Fruit fly (Drosophila melanogaster): ENCODE data around the gene loqs.

The loqs gene

DNA sequence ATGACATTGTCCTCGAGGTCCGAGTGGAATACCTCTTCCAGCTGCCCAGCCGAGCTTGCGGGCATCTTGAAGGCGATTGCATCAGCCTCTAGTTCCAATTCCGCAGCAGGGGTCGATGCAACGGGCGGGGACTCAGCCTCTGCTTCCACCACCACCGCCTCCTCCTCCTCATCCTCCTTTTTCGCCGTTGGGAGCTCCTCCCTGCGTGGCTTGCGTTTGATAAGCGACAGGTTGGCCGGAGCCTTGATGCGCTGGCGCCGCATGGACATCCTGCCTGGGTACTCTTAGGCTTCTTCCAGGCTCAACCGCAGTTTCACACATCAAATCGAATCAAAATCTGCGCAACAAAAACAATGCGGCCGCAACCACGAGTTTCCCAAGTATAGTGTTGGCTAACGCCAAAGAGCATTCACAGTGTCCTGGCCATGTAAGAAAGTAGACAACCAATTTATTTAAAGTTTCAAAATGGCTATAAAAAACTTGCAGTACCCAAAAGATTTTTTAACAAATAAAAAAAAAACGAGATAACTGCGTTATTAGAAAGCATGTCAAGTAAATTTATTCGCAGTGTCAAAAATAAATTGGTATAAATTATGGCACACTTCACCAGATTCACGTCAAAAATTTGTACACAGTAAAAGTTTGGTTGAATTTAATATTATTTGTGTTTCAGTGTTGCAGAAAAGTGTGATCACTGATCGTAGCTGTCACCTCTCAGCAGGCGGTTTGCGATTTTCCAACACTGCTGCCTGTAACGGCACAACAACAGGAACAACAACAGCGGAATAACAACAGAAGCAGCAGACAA lies 8.8 kb upstream of the loqs start, which contains the start of the genes Bdp1 and CG6565:
Bdp1 (minus strand) TSS at position 456 of the 808 bp plus-strand sequence.
CG6565 (plus strand) TSS at position 585 of the 808 bp plus-strand sequence.
- TF ChIP-seq rn (GFP tag; IDR thresholded peaks at IDR 0.05) (peak; percentile 90), Pif1A (GFP tag; optimal IDR thresholded peaks at IDR 0.05) (no peak), CG14655 (GFP tag; optimal IDR thresholded peaks at IDR 0.05) (peak; percentile 97), CG15710 (tag; optimal IDR thresholded peaks at IDR 0.05) (peak; percentile 96), CG12605 (GFP tag; IDR thresholded peaks at IDR 0.05) (peak; percentile 59), CG9948 (tag; optimal IDR thresholded peaks at IDR 0.05) (peak; percentile 97), D1 (tag; optimal IDR thresholded peaks at IDR 0.05) (no peak), CG34367 (tag; optimal IDR thresholded peaks at IDR 0.05) (peak; percentile 92), CG8301 (tag; optimal IDR thresholded peaks at IDR 0.05) (peak; percentile 93), Pif1B (GFP tag; optimal IDR thresholded peaks at IDR 0.05) (peak; percentile 94), CG13204 (GFP tag; optimal IDR thresholded peaks at IDR 0.05) (no peak), Snoo (tag; optimal IDR thresholded peaks at IDR 0.05) (peak; percentile 96), CG17806 (tag; optimal IDR thresholded peaks at IDR 0.05) (peak; percentile 93), CG8159 (tag; optimal IDR thresholded peaks at IDR 0.05) (peak; percentile 96), Ets98B (GFP tag; IDR thresholded peaks at IDR 0.05) (peak; percentile 90), fd96Ca (GFP tag; IDR thresholded peaks at IDR 0.05) (peak; percentile 93), gl (tag; optimal IDR thresholded peaks at IDR 0.05) (peak; percentile 80), EcR (GFP tag; optimal IDR thresholded peaks at IDR 0.05) (no peak), CG10348 (GFP tag; IDR thresholded peaks at IDR 0.05) (peak; percentile 90), CG4496 (GFP tag; IDR thresholded peaks at IDR 0.05) (peak; percentile 92), CG32121 (GFP tag; IDR thresholded peaks at IDR 0.05) (peak; percentile 94)

DNA sequence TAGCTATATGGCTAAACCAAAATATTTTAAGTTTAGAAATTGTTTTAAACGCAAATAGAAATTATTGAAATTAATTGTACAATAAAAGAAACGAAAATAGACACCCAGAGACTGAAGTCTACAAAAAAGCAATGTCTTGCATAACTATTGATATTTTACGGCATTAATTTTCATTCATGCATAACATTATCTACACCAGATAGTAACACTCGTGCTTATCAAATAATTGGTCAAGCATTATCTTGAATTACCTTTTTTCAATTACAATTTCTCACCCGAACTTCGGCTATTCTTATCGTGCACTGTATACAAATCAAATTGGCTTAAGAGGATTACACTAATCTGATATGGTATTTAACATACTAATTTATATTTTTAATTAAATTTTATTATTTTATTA lies 6.4 kb upstream of the loqs start:
- TF ChIP-seq CG9948 (tag; optimal IDR thresholded peaks at IDR 0.05) (no peak), Ets98B (GFP tag; IDR thresholded peaks at IDR 0.05) (no peak), CG15710 (tag; optimal IDR thresholded peaks at IDR 0.05) (no peak), Pif1B (GFP tag; optimal IDR thresholded peaks at IDR 0.05) (no peak), CG8301 (tag; optimal IDR thresholded peaks at IDR 0.05) (no peak), Snoo (tag; optimal IDR thresholded peaks at IDR 0.05) (no peak), rn (GFP tag; IDR thresholded peaks at IDR 0.05) (no peak), CG8159 (tag; optimal IDR thresholded peaks at IDR 0.05) (no peak), CG34367 (tag; optimal IDR thresholded peaks at IDR 0.05) (no peak), CG17806 (tag; optimal IDR thresholded peaks at IDR 0.05) (no peak), gl (tag; optimal IDR thresholded peaks at IDR 0.05) (no peak), CG10348 (GFP tag; IDR thresholded peaks at IDR 0.05) (no peak), Pif1A (GFP tag; optimal IDR thresholded peaks at IDR 0.05) (no peak), CG14655 (GFP tag; optimal IDR thresholded peaks at IDR 0.05) (no peak), CG12605 (GFP tag; IDR thresholded peaks at IDR 0.05) (no peak), CG4496 (GFP tag; IDR thresholded peaks at IDR 0.05) (no peak)

DNA sequence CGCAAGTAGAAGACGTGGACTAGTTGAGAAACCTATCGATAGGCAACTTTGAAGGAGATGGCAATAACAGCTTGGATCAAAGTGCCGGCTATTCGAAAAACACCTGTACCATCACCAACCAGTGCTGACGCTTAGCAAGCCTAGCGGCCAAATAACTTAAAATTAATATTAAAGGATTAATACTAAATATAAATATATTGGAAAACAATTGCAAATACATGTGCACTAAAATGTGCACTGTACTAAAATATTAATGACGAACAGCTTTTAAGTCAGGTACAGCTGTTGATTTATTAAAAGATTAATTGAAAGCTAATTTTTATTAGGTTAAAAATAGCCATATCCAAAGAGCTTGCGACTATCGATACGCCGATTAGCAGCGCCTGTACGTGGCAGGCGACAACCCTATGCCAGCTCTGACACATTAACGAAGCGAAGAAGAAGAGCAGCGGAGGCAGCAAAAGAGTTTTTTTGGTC lies 3.9 kb upstream of the loqs start, which contains the start of the genes CG9302 and beta'COP:
CG9302 (minus strand) TSS at position 51 of the 477 bp plus-strand sequence.
beta'COP (plus strand) TSS at position 415 of the 477 bp plus-strand sequence.
- no peak for TF ChIP-seq CG13204 (GFP tag; optimal IDR thresholded peaks at IDR 0.05)
- TF ChIP-seq CG8159 (tag; optimal IDR thresholded peaks at IDR 0.05): no peak
- TF ChIP-seq fd96Ca (GFP tag; IDR thresholded peaks at IDR 0.05): 0 out of 3 replicates have a peak, but pooled peaks have one; percentile 43
- no peak for TF ChIP-seq CG34367 (tag; optimal IDR thresholded peaks at IDR 0.05)
- TF ChIP-seq Pif1A (GFP tag; optimal IDR thresholded peaks at IDR 0.05): no peak
- TF ChIP-seq CG12605 (GFP tag; IDR thresholded peaks at IDR 0.05): no peak
- TF ChIP-seq rn (GFP tag; IDR thresholded peaks at IDR 0.05): no peak
- TF ChIP-seq CG32121 (GFP tag; IDR thresholded peaks at IDR 0.05): peak; percentile 36; the same call in 1 of the 2 replicates
- no peak for TF ChIP-seq D1 (tag; optimal IDR thresholded peaks at IDR 0.05)
- peak; percentile 38 for TF ChIP-seq CG17806 (tag; optimal IDR thresholded peaks at IDR 0.05)
- no peak for TF ChIP-seq CG4496 (GFP tag; IDR thresholded peaks at IDR 0.05)
- peak; percentile 86 for TF ChIP-seq CG15710 (tag; optimal IDR thresholded peaks at IDR 0.05)
- TF ChIP-seq CG10348 (GFP tag; IDR thresholded peaks at IDR 0.05): 0 out of 2 replicates have a peak, but pooled peaks have one; percentile 22
- TF ChIP-seq Pif1B (GFP tag; optimal IDR thresholded peaks at IDR 0.05): no peak
- no peak for TF ChIP-seq EcR (GFP tag; optimal IDR thresholded peaks at IDR 0.05)
- TF ChIP-seq CG14655 (GFP tag; optimal IDR thresholded peaks at IDR 0.05): no peak
- peak; percentile 34; the same call in 1 of the 2 replicates for TF ChIP-seq Ets98B (GFP tag; IDR thresholded peaks at IDR 0.05)
- peak; percentile 58 for TF ChIP-seq CG9948 (tag; optimal IDR thresholded peaks at IDR 0.05)
- peak; percentile 57 for TF ChIP-seq Snoo (tag; optimal IDR thresholded peaks at IDR 0.05)
- TF ChIP-seq CG8301 (tag; optimal IDR thresholded peaks at IDR 0.05): no peak
- TF ChIP-seq gl (tag; optimal IDR thresholded peaks at IDR 0.05): no peak

- peak; percentile 89 for TF ChIP-seq CG8301 (tag; optimal IDR thresholded peaks at IDR 0.05)
- no peak for TF ChIP-seq Pif1A (GFP tag; optimal IDR thresholded peaks at IDR 0.05)
- TF ChIP-seq Pif1B (GFP tag; optimal IDR thresholded peaks at IDR 0.05): peak; percentile 93
- TF ChIP-seq rn (GFP tag; IDR thresholded peaks at IDR 0.05): peak; percentile 87
- TF ChIP-seq CG34367 (tag; optimal IDR thresholded peaks at IDR 0.05): peak; percentile 88
- TF ChIP-seq CG4496 (GFP tag; IDR thresholded peaks at IDR 0.05): peak; percentile 96
- peak; percentile 95 for TF ChIP-seq Snoo (tag; optimal IDR thresholded peaks at IDR 0.05)
- peak; percentile 63 for TF ChIP-seq CG10348 (GFP tag; IDR thresholded peaks at IDR 0.05)
- TF ChIP-seq CG17806 (tag; optimal IDR thresholded peaks at IDR 0.05): peak; percentile 94
- peak; percentile 77 for TF ChIP-seq gl (tag; optimal IDR thresholded peaks at IDR 0.05)
- TF ChIP-seq Ets98B (GFP tag; IDR thresholded peaks at IDR 0.05): peak; percentile 93
- TF ChIP-seq EcR (GFP tag; optimal IDR thresholded peaks at IDR 0.05): no peak
- peak; percentile 89 for TF ChIP-seq CG12605 (GFP tag; IDR thresholded peaks at IDR 0.05)
- peak; percentile 93 for TF ChIP-seq fd96Ca (GFP tag; IDR thresholded peaks at IDR 0.05)
- TF ChIP-seq D1 (tag; optimal IDR thresholded peaks at IDR 0.05): no peak
- peak; percentile 92 for TF ChIP-seq CG9948 (tag; optimal IDR thresholded peaks at IDR 0.05)
- TF ChIP-seq CG15710 (tag; optimal IDR thresholded peaks at IDR 0.05): peak; percentile 93
- peak; percentile 93 for TF ChIP-seq CG32121 (GFP tag; IDR thresholded peaks at IDR 0.05)
- no peak for TF ChIP-seq CG13204 (GFP tag; optimal IDR thresholded peaks at IDR 0.05)
- no peak for TF ChIP-seq CG14655 (GFP tag; optimal IDR thresholded peaks at IDR 0.05)
- peak; percentile 93 for TF ChIP-seq CG8159 (tag; optimal IDR thresholded peaks at IDR 0.05)
Measured at dm6 chr2L:13387255-13387654, 4.8 kb downstream of the loqs start, which contains the start of the genes Ing5 and CG7099. Gene Ing5, minus strand, starts transcription at chr2L:13387312. Gene CG7099, plus strand, starts transcription at chr2L:13387571.
